Fruit fly (Drosophila melanogaster) whole organism, embryonic: ENCODE data around the gene Ugt37D1.

Experiments
- Abd-B ChIP-seq: fragments of 200-800 bp; sonication (Bioruptor generic); optimal IDR thresholded peaks from 2 replicates; lab custom pipeline; 2018; ENCODE audit warnings: missing biosample characterization, mild to moderate bottlenecking, missing genetic modification characterization, moderate library complexity
- Asciz ChIP-seq: fragments of 200-800 bp; sonication (Bioruptor generic); optimal IDR thresholded peaks from 2 replicates; lab custom pipeline; 2017; ENCODE audit warnings: missing biosample characterization, mild to moderate bottlenecking, missing genetic modification characterization, missing genetic modification reagents
- B-H2 ChIP-seq: fragments of 200-800 bp; sonication (Bioruptor generic); optimal IDR thresholded peaks from 2 replicates; lab custom pipeline; 2018; ENCODE audit warnings: missing biosample characterization, mild to moderate bottlenecking, missing genetic modification characterization
- C15 ChIP-seq: fragments of 200-800 bp; sonication (Bioruptor generic); IDR thresholded peaks from 3 replicates; pipeline ENCODE4 v1.3.6; 2022; ENCODE audit warnings: missing biosample characterization, missing genetic modification characterization
- CG10543 ChIP-seq: fragments of 200-800 bp; sonication (Bioruptor generic); optimal IDR thresholded peaks from 3 replicates; lab custom pipeline; 2017; ENCODE audit warnings: missing biosample characterization, mild to moderate bottlenecking, missing genetic modification characterization, moderate library complexity
- CG11093 ChIP-seq: fragments of 200-800 bp; sonication (Bioruptor generic); IDR thresholded peaks from 3 replicates; pipeline ENCODE4 v1.3.6; 2022; ENCODE audit warnings: missing biosample characterization, missing genetic modification characterization
- CG11456 ChIP-seq: fragments of 200-800 bp; sonication (Bioruptor generic); IDR thresholded peaks from 3 replicates; pipeline ENCODE4 v1.3.6; 2022; ENCODE audit warnings: missing biosample characterization, missing genetic modification characterization
- CG12391 ChIP-seq: fragments of 200-800 bp; sonication (Bioruptor generic); optimal IDR thresholded peaks from 3 replicates; lab custom pipeline; 2018; ENCODE audit warnings: missing biosample characterization, mild to moderate bottlenecking, missing genetic modification characterization, moderate library complexity
- CG14860 ChIP-seq: fragments of 200-800 bp; sonication (Bioruptor generic); IDR thresholded peaks from 3 replicates; pipeline ENCODE4 v1.3.6; 2022; ENCODE audit warnings: missing biosample characterization, missing genetic modification characterization; ENCODE audit not compliant: partially characterized antibody
- CG15269 ChIP-seq: fragments of 200-800 bp; sonication (Bioruptor generic); optimal IDR thresholded peaks from 2 replicates; lab custom pipeline; 2018; ENCODE audit warnings: missing biosample characterization, mild to moderate bottlenecking, missing genetic modification characterization, moderate library complexity
- CG16815 ChIP-seq: fragments of 200-800 bp; sonication (Bioruptor generic); optimal IDR thresholded peaks from 3 replicates; lab custom pipeline; 2017; ENCODE audit warnings: missing biosample characterization, mild to moderate bottlenecking, missing genetic modification characterization
- CG17829 ChIP-seq: fragments of 200-800 bp; optimal IDR thresholded peaks from 2 replicates; lab custom pipeline; 2019; ENCODE audit warnings: missing biosample characterization, mild to moderate bottlenecking, missing genetic modification characterization, moderate library complexity
- CG18262 ChIP-seq: fragments of 200-800 bp; optimal IDR thresholded peaks from 3 replicates; lab custom pipeline; 2019; ENCODE audit warnings: missing biosample characterization, mild to moderate bottlenecking, missing genetic modification characterization, moderate library complexity
- CG2889 ChIP-seq: fragments of 200-800 bp; sonication (Bioruptor generic); IDR thresholded peaks from 3 replicates; pipeline ENCODE4 v1.3.6; 2022; ENCODE audit warnings: missing biosample characterization, missing genetic modification characterization
- CG32772 ChIP-seq: fragments of 200-800 bp; sonication (Bioruptor generic); IDR thresholded peaks from 2 replicates; pipeline ENCODE4 v1.3.6; 2022; ENCODE audit warnings: missing biosample characterization, missing genetic modification characterization
- CG33213 ChIP-seq: fragments of 200-800 bp; sonication (Bioruptor generic); optimal IDR thresholded peaks from 3 replicates; lab custom pipeline; 2016; ENCODE audit warnings: missing biosample characterization, missing genetic modification characterization
- CG42726 ChIP-seq: fragments of 200-800 bp; sonication (Bioruptor generic); IDR thresholded peaks from 2 replicates; pipeline ENCODE4 v1.3.6; 2022; ENCODE audit warnings: missing biosample characterization, missing genetic modification characterization; ENCODE audit not compliant: partially characterized antibody
- CG43689 ChIP-seq: fragments of 200-800 bp; sonication (Bioruptor generic); IDR thresholded peaks from 2 replicates; pipeline ENCODE4 v1.3.6; 2022; ENCODE audit warnings: missing biosample characterization, missing genetic modification characterization
- CG6654 ChIP-seq: fragments of 200-800 bp; sonication (Bioruptor generic); optimal IDR thresholded peaks from 2 replicates; lab custom pipeline; 2017; ENCODE audit warnings: missing biosample characterization, mild to moderate bottlenecking, missing genetic modification characterization
- CG6765 ChIP-seq: fragments of 200-800 bp; sonication (Bioruptor generic); optimal IDR thresholded peaks from 3 replicates; lab custom pipeline; 2017; ENCODE audit warnings: missing biosample characterization, mild to moderate bottlenecking, missing genetic modification characterization
- CG7357 ChIP-seq: fragments of 200-800 bp; sonication (Bioruptor generic); IDR thresholded peaks from 3 replicates; pipeline ENCODE4 v1.3.6; 2022; ENCODE audit warnings: missing biosample characterization, missing genetic modification characterization
- CG8089 ChIP-seq: fragments of 200-800 bp; sonication (Bioruptor generic); optimal IDR thresholded peaks from 3 replicates; lab custom pipeline; 2016; ENCODE audit warnings: missing biosample characterization, missing genetic modification characterization
- Chrac-16 ChIP-seq: fragments of 200-800 bp; sonication (Bioruptor generic); optimal IDR thresholded peaks from 3 replicates; lab custom pipeline; 2016; ENCODE audit warnings: missing biosample characterization, missing genetic modification characterization
- CoRest ChIP-seq: fragments of 200-800 bp; sonication (Bioruptor generic); optimal IDR thresholded peaks from 3 replicates; lab custom pipeline; 2018; ENCODE audit warnings: missing biosample characterization, mild to moderate bottlenecking, missing genetic modification characterization, moderate library complexity
- HLHmδ ChIP-seq: fragments of 200-800 bp; sonication (Bioruptor generic); optimal IDR thresholded peaks from 2 replicates; lab custom pipeline; 2018; ENCODE audit warnings: missing biosample characterization, mild to moderate bottlenecking, missing genetic modification characterization, moderate library complexity
- NC2α ChIP-seq: fragments of 200-800 bp; sonication (Bioruptor generic); optimal IDR thresholded peaks from 2 replicates; lab custom pipeline; 2016; ENCODE audit warnings: missing biosample characterization, missing genetic modification characterization
- Oli ChIP-seq: fragments of 200-800 bp; sonication (Bioruptor generic); optimal IDR thresholded peaks from 2 replicates; lab custom pipeline; 2018; ENCODE audit warnings: missing biosample characterization, mild to moderate bottlenecking, missing genetic modification characterization, moderate library complexity
- Pdp1 ChIP-seq, 2 experiments: fragments of 200-800 bp; sonication (Bioruptor generic); optimal IDR thresholded peaks; 3 replicates each; lab custom pipeline; 2016; ENCODE audit warnings: missing biosample characterization in 2 of 2, missing genetic modification characterization in 2 of 2, mild to moderate bottlenecking in 1 of 2, moderate library complexity in 1 of 2
- Poxn ChIP-seq: fragments of 200-800 bp; sonication (Bioruptor generic); IDR thresholded peaks from 2 replicates; pipeline ENCODE4 v1.3.6; 2022; ENCODE audit warnings: missing biosample characterization, missing genetic modification characterization
- Sry-β ChIP-seq: fragments of 200-800 bp; sonication (Bioruptor generic); optimal IDR thresholded peaks from 2 replicates; lab custom pipeline; 2018; ENCODE audit warnings: missing biosample characterization, mild to moderate bottlenecking, missing genetic modification characterization, moderate library complexity
- Stat92E ChIP-seq, 3 experiments: fragments of >200 bp in 2 of 3; fragments of 200-800 bp in 1 of 3; sonication (Bioruptor generic) in 1 of 3; optimal IDR thresholded peaks; 2 replicates each; lab custom pipeline; 2017 to 2019; ENCODE audit warnings: missing biosample characterization in 3 of 3, missing genetic modification characterization in 3 of 3, mild to moderate bottlenecking in 1 of 3, moderate library complexity in 1 of 3
- TFAM ChIP-seq: fragments of 200-800 bp; sonication (Bioruptor generic); optimal IDR thresholded peaks from 2 replicates; lab custom pipeline; 2017; ENCODE audit warnings: missing biosample characterization, missing genetic modification characterization, inconsistent platforms
- YL-1 ChIP-seq: fragments of 200-800 bp; sonication (Bioruptor generic); optimal IDR thresholded peaks from 3 replicates; lab custom pipeline; 2017; ENCODE audit warnings: missing biosample characterization, mild to moderate bottlenecking, missing genetic modification characterization
- aop ChIP-seq: fragments of 200-800 bp; sonication (Bioruptor generic); IDR thresholded peaks from 2 replicates; pipeline ENCODE4 v1.3.6; 2022; ENCODE audit warnings: missing biosample characterization, missing genetic modification characterization
- cato ChIP-seq: fragments of 200-800 bp; sonication (Bioruptor generic); optimal IDR thresholded peaks from 2 replicates; lab custom pipeline; 2016; ENCODE audit warnings: missing biosample characterization, missing genetic modification characterization, borderline replicate concordance
- chn ChIP-seq: fragments of 200-800 bp; sonication (Bioruptor generic); optimal IDR thresholded peaks from 2 replicates; lab custom pipeline; 2016; ENCODE audit warnings: missing biosample characterization, missing genetic modification characterization
- crc ChIP-seq: fragments of 200-800 bp; sonication (Bioruptor generic); optimal IDR thresholded peaks from 2 replicates; lab custom pipeline; 2016; ENCODE audit warnings: missing biosample characterization, missing genetic modification characterization
- crp ChIP-seq, 2 experiments: fragments of 200-800 bp; sonication (Bioruptor generic); optimal IDR thresholded peaks; 2 replicates in 1 of 2; 3 replicates in 1 of 2; lab custom pipeline; 2017; ENCODE audit warnings: missing biosample characterization in 2 of 2, missing genetic modification characterization in 2 of 2, mild to moderate bottlenecking in 1 of 2, moderate library complexity in 1 of 2
- disco-r ChIP-seq: fragments of 200-800 bp; sonication (Bioruptor generic); optimal IDR thresholded peaks from 2 replicates; lab custom pipeline; 2016; ENCODE audit warnings: missing biosample characterization, missing genetic modification characterization
- dysf ChIP-seq: fragments of 200-800 bp; sonication (Bioruptor generic); IDR thresholded peaks from 3 replicates; pipeline ENCODE4 v1.3.6; 2022; ENCODE audit warnings: missing biosample characterization, missing genetic modification characterization
- ewg ChIP-seq: fragments of 200-800 bp; sonication (Bioruptor generic); optimal IDR thresholded peaks from 3 replicates; lab custom pipeline; 2017; ENCODE audit warnings: mild to moderate bottlenecking, missing biosample characterization, missing genetic modification reagents, missing genetic modification characterization
- her ChIP-seq: fragments of 200-800 bp; sonication (Bioruptor generic); optimal IDR thresholded peaks from 2 replicates; lab custom pipeline; 2016; ENCODE audit warnings: missing biosample characterization, missing genetic modification characterization
- oc ChIP-seq: fragments of 200-800 bp; sonication (Bioruptor generic); optimal IDR thresholded peaks from 2 replicates; lab custom pipeline; 2018; ENCODE audit warnings: missing biosample characterization, mild to moderate bottlenecking, missing genetic modification characterization, moderate library complexity
- p53 ChIP-seq: fragments of 200-800 bp; sonication (Bioruptor generic); optimal IDR thresholded peaks from 2 replicates; lab custom pipeline; 2016; ENCODE audit warnings: missing biosample characterization, missing genetic modification characterization
- pho ChIP-seq: fragments of 200-800 bp; sonication (Bioruptor generic); optimal IDR thresholded peaks from 2 replicates; lab custom pipeline; 2016; ENCODE audit warnings: missing biosample characterization, missing genetic modification characterization
- row ChIP-seq: fragments of 200-800 bp; sonication (Bioruptor generic); IDR thresholded peaks from 3 replicates; pipeline ENCODE4 v1.3.6; 2022; ENCODE audit warnings: missing biosample characterization, missing genetic modification characterization
- shn ChIP-seq: fragments of 200-800 bp; sonication (Bioruptor generic); optimal IDR thresholded peaks from 3 replicates; lab custom pipeline; 2016; ENCODE audit warnings: missing biosample characterization, missing genetic modification characterization
- sqz ChIP-seq: fragments of 200-800 bp; sonication (Bioruptor generic); optimal IDR thresholded peaks from 3 replicates; lab custom pipeline; 2018; ENCODE audit warnings: missing biosample characterization, mild to moderate bottlenecking, missing genetic modification characterization
- stwl ChIP-seq: fragments of 200-800 bp; sonication (Bioruptor generic); optimal IDR thresholded peaks from 3 replicates; lab custom pipeline; 2018; ENCODE audit warnings: missing biosample characterization, mild to moderate bottlenecking, missing genetic modification characterization, moderate library complexity
- wor ChIP-seq: fragments of 200-800 bp; sonication (Bioruptor generic); IDR thresholded peaks from 2 replicates; pipeline ENCODE4 v1.3.6; 2022; ENCODE audit warnings: missing biosample characterization, missing genetic modification characterization
- z ChIP-seq: fragments of 200-800 bp; sonication (Bioruptor generic); IDR thresholded peaks from 3 replicates; pipeline ENCODE4 v1.3.6; 2022; ENCODE audit warnings: missing biosample characterization, missing genetic modification characterization

Gene Ugt37D1

dm6 chr2L:16819714-16820113 is 20.9 kb downstream of the Ugt37D1 start (continued):
- TF ChIP-seq crp (GFP tag; optimal IDR thresholded peaks at IDR 0.05; lab: Kevin White, UChicago) = no peak
- no peak for TF ChIP-seq CG17829 (tag; lab: Kevin White, UChicago)
- no peak for TF ChIP-seq CoRest
- peak; percentile 77 for TF ChIP-seq B-H2 (GFP tag; lab: Kevin White, UChicago)
- TF ChIP-seq Poxn (GFP tag; lab: Robert Waterston, UW) = no peak
- TF ChIP-seq Sry-β (GFP tag; lab: Kevin White, UChicago) = no peak
- TF ChIP-seq CG33213 (GFP tag; lab: Kevin White, UChicago) = no peak
- TF ChIP-seq C15 = no peak
- TF ChIP-seq CG42726 (GFP tag; lab: Robert Waterston, UW) = no peak
- peak; percentile 7 for TF ChIP-seq Oli (tag; lab: Kevin White, UChicago)
- no peak for TF ChIP-seq crc (GFP tag; lab: Kevin White, UChicago)
- no peak for TF ChIP-seq disco-r
- TF ChIP-seq cato (GFP tag; lab: Kevin White, UChicago) = no peak
- peak in 1 of 2 experiments; percentile 19 for TF ChIP-seq Pdp1 (GFP tag; optimal IDR thresholded peaks at IDR 0.05; lab: Kevin White, UChicago)
- no peak for TF ChIP-seq shn (GFP tag; lab: Kevin White, UChicago)
- no peak for TF ChIP-seq TFAM
- TF ChIP-seq Abd-B (GFP tag; lab: Kevin White, UChicago) = no peak
- TF ChIP-seq stwl = no peak
- TF ChIP-seq ewg (GFP tag; lab: Kevin White, UChicago) = no peak
- TF ChIP-seq pho (GFP tag; lab: Kevin White, UChicago) = no peak
- no peak for TF ChIP-seq row
- no peak for TF ChIP-seq chn (GFP tag; lab: Kevin White, UChicago)
- TF ChIP-seq p53 (GFP tag; lab: Kevin White, UChicago) = no peak
- no peak for TF ChIP-seq CG11456 (GFP tag; lab: Robert Waterston, UW)
- no peak for TF ChIP-seq CG18262 (tag; lab: Kevin White, UChicago)
- no peak for TF ChIP-seq CG32772 (GFP tag; lab: Robert Waterston, UW)
- no peak for TF ChIP-seq Asciz
- no peak for TF ChIP-seq her (GFP tag; lab: Kevin White, UChicago)
- no peak for TF ChIP-seq NC2α (GFP tag; lab: Kevin White, UChicago)
- TF ChIP-seq Chrac-16 (GFP tag; lab: Kevin White, UChicago) = no peak
- TF ChIP-seq CG43689 (GFP tag; lab: Robert Waterston, UW) = no peak
- no peak for TF ChIP-seq YL-1
- no peak for TF ChIP-seq CG12391 (tag; lab: Kevin White, UChicago)
- TF ChIP-seq wor (GFP tag; lab: Robert Waterston, UW) = no peak
- TF ChIP-seq z (GFP tag; lab: Robert Waterston, UW) = peak; percentile 48; the same call in 1 of the 3 replicates
- no peak for TF ChIP-seq oc
- TF ChIP-seq CG6654 (GFP tag; lab: Kevin White, UChicago) = no peak
- TF ChIP-seq sqz = no peak
- no peak for TF ChIP-seq HLHmδ (GFP tag; lab: Kevin White, UChicago)
- no peak for TF ChIP-seq aop (GFP tag; lab: Robert Waterston, UW)
- TF ChIP-seq CG8089 (GFP tag; lab: Kevin White, UChicago) = no peak
- TF ChIP-seq CG10543 (GFP tag; lab: Kevin White, UChicago) = peak; percentile 52
- no peak for TF ChIP-seq dysf (GFP tag; lab: Robert Waterston, UW)
- TF ChIP-seq CG15269 = peak; percentile 48
- TF ChIP-seq CG6765 (GFP tag; lab: Kevin White, UChicago) = peak; percentile 51
- TF ChIP-seq CG16815 (GFP tag; lab: Kevin White, UChicago) = no peak
- TF ChIP-seq Stat92E (GFP tag; optimal IDR thresholded peaks at IDR 0.05; lab: Kevin White, UChicago) = no peak
- no peak for TF ChIP-seq CG2889
- TF ChIP-seq CG7357 (GFP tag; lab: Robert Waterston, UW) = no peak
- no peak for TF ChIP-seq CG11093
- TF ChIP-seq CG14860 (GFP tag; lab: Robert Waterston, UW) = no peak
